Worm (Caenorhabditis elegans): ENCODE measurements around the gene F28H6.6.

DNA sequence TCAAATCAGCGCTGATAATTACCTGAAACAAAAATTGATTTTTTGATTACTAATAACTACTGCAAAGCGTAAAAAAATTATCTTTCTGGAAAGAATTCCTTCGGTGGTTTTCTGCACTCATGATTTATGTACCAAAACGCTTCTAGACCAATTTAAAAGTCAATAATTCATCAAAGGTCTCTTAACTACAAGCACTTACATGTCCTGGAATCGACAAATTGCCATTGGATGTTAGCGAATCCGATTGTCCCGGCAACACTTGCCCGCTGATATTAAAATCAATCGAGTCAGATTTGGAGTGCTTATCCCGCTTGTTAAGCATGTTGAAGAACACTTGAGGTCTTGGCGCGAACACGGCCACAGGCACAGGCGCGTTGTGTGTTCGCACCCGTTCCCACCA lies 39.5 kb upstream of the F28H6.6 start:
- no peak for TF ChIP-seq lin-13 (tag; optimal IDR thresholded peaks at IDR 0.05)
- TF ChIP-seq unc-39 (tag; optimal IDR thresholded peaks at IDR 0.05) = no peak
- TF ChIP-seq mab-5 (tag; optimal IDR thresholded peaks at IDR 0.05) = no peak
- TF ChIP-seq mep-1 (tag; optimal IDR thresholded peaks at IDR 0.05) = no peak
- TF ChIP-seq lsy-2 (tag; optimal IDR thresholded peaks at IDR 0.05) = no peak
- TF ChIP-seq nhr-237 (tag; optimal IDR thresholded peaks at IDR 0.05) = no peak
- no peak for TF ChIP-seq pha-4 (tag; optimal IDR thresholded peaks at IDR 0.05)

Measured in whole organism, mixed stage, embryonic.